Worm (Caenorhabditis elegans): ENCODE measurements around the gene tir-1.
"Not testable (repeated sequence)": the region's sequence is repeated elsewhere in the genome, so short reads cannot be mapped to it uniquely, and the experiment has no call there.

- not testable (repeated sequence) for TF ChIP-seq mep-1 (tag; optimal IDR thresholded peaks at IDR 0.05); unc-120 (tag; optimal IDR thresholded peaks at IDR 0.05; ENCODE audit: poor library complexity, severe bottlenecking); ceh-83 (GFP tag; optimal IDR thresholded peaks at IDR 0.05); snpc-4 (tag; optimal IDR thresholded peaks at IDR 0.05); lin-13 (tag; optimal IDR thresholded peaks at IDR 0.05); pha-4 (tag; optimal IDR thresholded peaks at IDR 0.05); lsy-2 (tag; optimal IDR thresholded peaks at IDR 0.05); nhr-12 (tag; optimal IDR thresholded peaks at IDR 0.05); ztf-11 (tag; optimal IDR thresholded peaks at IDR 0.05); drap-1 (GFP tag; optimal IDR thresholded peaks at IDR 0.05)
Observed at ce11 chrIII:3852030-3852579, 49.3 kb downstream of the tir-1 start, which contains the start of gene cyp-25A4.

Data from whole organism, mixed stage, embryonic.